Worm (Caenorhabditis elegans): Measurements from ENCODE around the gene srab-2.

Gene srab-2

DNA sequence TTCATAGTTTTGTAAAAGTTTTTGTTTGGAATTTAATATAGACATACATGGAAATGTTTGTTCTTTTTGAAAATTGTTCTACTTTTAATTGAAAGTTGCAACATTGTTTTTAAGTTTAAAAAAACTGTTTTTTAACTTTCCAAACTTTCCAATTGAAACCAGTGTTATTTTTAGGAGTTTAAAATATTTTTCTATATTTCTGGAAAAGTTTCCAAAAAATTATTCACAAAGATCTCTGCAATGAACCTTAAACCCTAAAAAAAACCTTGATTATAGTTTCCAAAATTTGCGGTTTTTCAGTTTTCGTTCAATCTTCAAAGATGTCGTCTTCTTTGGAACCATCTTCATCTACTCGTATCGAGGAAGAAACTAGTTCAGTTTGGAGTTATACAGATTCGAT, 27.6 kb upstream of the srab-2 start, which contains the start of gene F14F9.4:
Gene F14F9.4 (plus strand): TSS at position 301 of the 400 bp plus-strand sequence.
- no peak for TF ChIP-seq unc-55 (GFP tag; optimal IDR thresholded peaks at IDR 0.05)
- no peak for TF ChIP-seq nhr-6 (tag; optimal IDR thresholded peaks at IDR 0.05)
- TF ChIP-seq gmeb-1 (tag; optimal IDR thresholded peaks at IDR 0.05), result no peak
- no peak for TF ChIP-seq ceh-16 (tag; optimal IDR thresholded peaks at IDR 0.05)
- TF ChIP-seq ztf-1 (GFP tag; conservative IDR thresholded peaks at IDR 0.05), result no peak
- no peak for TF ChIP-seq Y55F3AM.14 (GFP tag; optimal IDR thresholded peaks at IDR 0.05)

DNA sequence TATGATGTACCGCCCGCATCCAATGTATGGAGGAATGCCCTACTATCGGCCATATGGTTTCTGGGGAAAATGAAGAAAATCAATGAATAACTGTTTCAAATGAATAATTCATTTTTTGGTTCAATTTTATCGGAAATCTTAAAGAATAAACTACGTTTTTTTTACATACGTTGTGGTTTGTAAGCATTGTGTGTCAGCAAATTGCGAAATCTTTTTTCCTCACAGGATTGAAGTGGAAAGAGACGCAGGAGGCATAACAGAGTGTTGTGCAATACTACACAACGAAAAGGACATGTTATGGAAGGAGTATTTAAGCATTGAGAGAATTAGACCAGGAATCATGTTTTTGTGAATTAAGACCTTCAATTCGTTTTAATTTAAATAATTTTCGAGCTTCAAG, 26.5 kb upstream of the srab-2 start:
- no peak for TF ChIP-seq ztf-11 (tag; optimal IDR thresholded peaks at IDR 0.05)
- TF ChIP-seq elt-3 (tag; optimal IDR thresholded peaks at IDR 0.05), result no peak
- TF ChIP-seq C34F6.9 (tag; optimal IDR thresholded peaks at IDR 0.05), result peak; percentile 61
- TF ChIP-seq nhr-6 (tag; optimal IDR thresholded peaks at IDR 0.05), result no peak
- peak in 1 of 2 experiments; percentile 23 for TF ChIP-seq lsy-2 (tag; optimal IDR thresholded peaks at IDR 0.05)
- TF ChIP-seq sem-4 (tag; optimal IDR thresholded peaks at IDR 0.05), result no peak
- TF ChIP-seq nhr-129 (tag; optimal IDR thresholded peaks at IDR 0.05), result peak; percentile 100
- peak; percentile 68 for TF ChIP-seq fos-1 (tag; optimal IDR thresholded peaks at IDR 0.05)
- no peak for TF ChIP-seq Y55F3AM.14 (GFP tag; optimal IDR thresholded peaks at IDR 0.05)
- peak; percentile 83 for TF ChIP-seq unc-55 (GFP tag; optimal IDR thresholded peaks at IDR 0.05)
- peak; percentile 18 for TF ChIP-seq snpc-4 (tag; optimal IDR thresholded peaks at IDR 0.05)
- no peak for TF ChIP-seq sma-3 (GFP tag; optimal IDR thresholded peaks at IDR 0.05)
- no peak for TF ChIP-seq nhr-12 (tag; optimal IDR thresholded peaks at IDR 0.05)
- no peak for TF ChIP-seq ztf-1 (GFP tag; conservative IDR thresholded peaks at IDR 0.05)
- no peak for TF ChIP-seq R02D3.7 (tag; optimal IDR thresholded peaks at IDR 0.05)
- TF ChIP-seq skn-1 (tag; optimal IDR thresholded peaks at IDR 0.05), result peak; percentile 52
- TF ChIP-seq zag-1 (tag; optimal IDR thresholded peaks at IDR 0.05), result no peak
- TF ChIP-seq blmp-1 (tag; optimal IDR thresholded peaks at IDR 0.05; ENCODE audit: insufficient read depth), result no peak
- TF ChIP-seq mdl-1 (tag; optimal IDR thresholded peaks at IDR 0.05), result no peak
- no peak for TF ChIP-seq nhr-237 (tag; optimal IDR thresholded peaks at IDR 0.05)

DNA sequence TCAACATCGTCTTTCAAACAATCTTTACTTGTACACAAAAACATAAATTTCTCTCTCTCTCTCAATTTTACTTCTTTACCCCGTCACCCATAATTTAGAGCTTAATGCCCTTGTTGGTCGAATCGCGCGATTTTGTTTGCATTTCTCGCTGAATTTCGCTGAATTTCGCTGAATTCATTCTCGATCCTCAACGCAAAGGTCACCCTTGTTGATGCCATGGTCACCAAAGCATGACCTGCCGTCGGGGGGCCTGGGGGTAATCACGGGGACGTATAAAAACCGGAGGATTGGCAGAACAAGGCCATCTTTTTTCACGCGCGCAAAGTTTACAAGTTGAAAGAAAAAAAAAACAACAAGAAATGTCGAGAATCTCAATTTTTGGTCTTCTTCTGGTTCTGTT, 25.2 kb upstream of the srab-2 start, which contains the start of gene F14F9.8:
Gene F14F9.8 (plus strand): TSS at position 301 of the 400 bp plus-strand sequence.
- TF ChIP-seq C34F6.9 (tag; optimal IDR thresholded peaks at IDR 0.05), result no peak
- no peak for TF ChIP-seq nhr-21 (tag; optimal IDR thresholded peaks at IDR 0.05)
- no peak for TF ChIP-seq elt-1 (tag; optimal IDR thresholded peaks at IDR 0.05)
- no peak for TF ChIP-seq sma-9 (GFP tag; optimal IDR thresholded peaks at IDR 0.05)
- TF ChIP-seq sma-9 (tag; optimal IDR thresholded peaks at IDR 0.05), result no peak
- no peak for TF ChIP-seq ztf-11 (tag; optimal IDR thresholded peaks at IDR 0.05)
- no peak for TF ChIP-seq gmeb-1 (tag; optimal IDR thresholded peaks at IDR 0.05)
- TF ChIP-seq nhr-11 (tag; optimal IDR thresholded peaks at IDR 0.05), result no peak
- TF ChIP-seq fos-1 (tag; optimal IDR thresholded peaks at IDR 0.05), result no peak

DNA sequence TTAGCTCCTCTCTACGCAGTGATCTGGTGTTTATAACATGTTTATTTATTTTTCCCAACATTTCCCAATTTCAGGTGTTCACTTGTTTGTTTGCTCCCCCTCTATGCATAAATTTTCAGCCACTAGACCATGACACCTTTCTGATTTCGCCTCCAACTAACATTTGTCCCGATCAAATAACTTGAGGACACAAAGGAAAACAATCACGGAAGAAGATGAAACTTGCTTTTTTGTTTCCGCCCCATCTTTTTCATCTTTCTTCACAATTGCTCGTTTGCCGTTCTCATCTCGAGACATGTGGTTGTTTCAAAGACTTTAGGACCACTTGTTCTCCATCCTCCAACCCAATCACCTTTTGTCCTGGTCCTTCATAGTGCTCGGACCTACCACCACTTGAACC, 22.0 kb upstream of the srab-2 start, which contains the start of gene F14F9.5:
Gene F14F9.5 (plus strand): TSS at position 301 of the 400 bp plus-strand sequence.
- TF ChIP-seq lin-11 (tag; optimal IDR thresholded peaks at IDR 0.05), result no peak
- TF ChIP-seq elt-3 (tag; optimal IDR thresholded peaks at IDR 0.05), result no peak
- TF ChIP-seq ceh-82 (tag; optimal IDR thresholded peaks at IDR 0.05), result no peak
- no peak for TF ChIP-seq nhr-237 (tag; optimal IDR thresholded peaks at IDR 0.05)
- no peak for TF ChIP-seq ZK546.5 (tag; optimal IDR thresholded peaks at IDR 0.05)
- no peak for TF ChIP-seq nhr-11 (tag; optimal IDR thresholded peaks at IDR 0.05)
- TF ChIP-seq mab-5 (tag; optimal IDR thresholded peaks at IDR 0.05), result no peak

DNA sequence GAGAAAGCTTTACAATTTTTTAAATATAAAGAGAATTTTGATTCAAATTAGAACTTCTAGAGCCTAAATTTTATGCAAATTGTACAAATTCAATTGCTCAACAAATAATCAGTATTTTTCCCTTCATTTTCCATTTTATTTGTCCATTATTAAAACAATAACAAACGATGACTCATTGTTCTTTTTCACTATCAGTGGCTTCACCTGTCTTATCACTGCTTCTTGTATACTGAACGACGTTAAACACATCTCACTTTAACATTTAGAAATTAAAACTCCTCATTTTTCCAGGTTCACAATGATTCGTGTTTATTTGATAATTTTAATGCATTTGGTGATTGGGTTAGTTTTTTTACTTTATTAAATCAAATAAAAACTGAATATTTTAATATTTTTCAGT, 14.8 kb upstream of the srab-2 start, which contains the start of gene sid-1:
Gene sid-1 (plus strand): TSS at position 292 of the 400 bp plus-strand sequence.
- TF ChIP-seq skn-1 (tag; optimal IDR thresholded peaks at IDR 0.05), result no peak
- TF ChIP-seq unc-62 (GFP tag; optimal IDR thresholded peaks at IDR 0.05), result no peak
- no peak for TF ChIP-seq Y55F3AM.14 (GFP tag; optimal IDR thresholded peaks at IDR 0.05)
- no peak for TF ChIP-seq sma-9 (GFP tag; optimal IDR thresholded peaks at IDR 0.05)
- TF ChIP-seq sma-9 (tag; optimal IDR thresholded peaks at IDR 0.05), result no peak
- no peak for TF ChIP-seq ztf-11 (tag; optimal IDR thresholded peaks at IDR 0.05)
- TF ChIP-seq nhr-10 (tag; optimal IDR thresholded peaks at IDR 0.05), result no peak
- peak; percentile 80 for TF ChIP-seq fos-1 (tag; optimal IDR thresholded peaks at IDR 0.05)
- TF ChIP-seq lsy-2 (tag; optimal IDR thresholded peaks at IDR 0.05), result no peak
- no peak for TF ChIP-seq sma-3 (GFP tag; optimal IDR thresholded peaks at IDR 0.05)
